Fruit fly (Drosophila melanogaster) S2 (cell line): ENCODE data around the gene Npc2b.

Experiments used
- CG8478 ChIP-seq: fragments of >200 bp; optimal IDR thresholded peaks from 2 replicates; lab custom pipeline; 2018
- CTCF ChIP-seq, 2 experiments: fragments of >200 bp; optimal IDR thresholded peaks; 2 replicates each; lab custom pipeline; 2018

DNA sequence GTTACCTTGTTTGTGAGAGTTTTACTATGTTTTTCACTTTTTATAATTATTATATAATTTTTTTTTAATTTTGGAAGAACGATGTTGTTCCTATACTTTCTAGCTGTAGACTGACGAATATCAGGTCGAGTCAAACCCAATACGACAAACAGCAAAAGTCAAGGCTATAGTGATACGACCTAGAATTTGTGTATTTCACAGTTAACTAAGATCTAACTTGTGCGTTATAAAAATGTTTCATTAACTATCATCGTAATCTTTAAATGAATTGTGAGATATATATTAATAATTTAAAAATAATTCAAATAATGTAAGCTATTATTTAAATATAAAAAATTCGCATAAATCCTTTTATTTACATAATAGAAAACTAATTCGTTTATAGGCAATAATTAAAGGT, 8.7 kb downstream of the Npc2b start, which contains the start of gene CG9920:
- TF ChIP-seq CG8478 (lab: Kevin White, UChicago) = no peak
- no peak for TF ChIP-seq CTCF (optimal IDR thresholded peaks at IDR 0.05; lab: Kevin White, UChicago)
